Fruit fly (Drosophila melanogaster): ENCODE data around the gene CG18731.

Gene CG18731

dm6 chr3R:29705789-29706303 is 19.0 kb upstream of the CG18731 start (continued):
- TF ChIP-seq bowl (GFP tag; IDR thresholded peaks at IDR 0.05) = no peak
- TF ChIP-seq insv (GFP tag; optimal IDR thresholded peaks at IDR 0.05) = no peak
- no peak for TF ChIP-seq CG14441 (GFP tag; IDR thresholded peaks at IDR 0.05)
- peak; percentile 6 for TF ChIP-seq nmo (GFP tag; optimal IDR thresholded peaks at IDR 0.05)
- TF ChIP-seq CG6272 (GFP tag; IDR thresholded peaks at IDR 0.05) = no peak
- TF ChIP-seq dati (GFP tag; IDR thresholded peaks at IDR 0.05) = no peak
- no peak for TF ChIP-seq Dad (GFP tag; optimal IDR thresholded peaks at IDR 0.05)
- TF ChIP-seq CG31441 (GFP tag; IDR thresholded peaks at IDR 0.05) = peak; percentile 46
- no peak for TF ChIP-seq CG31365 (tag; optimal IDR thresholded peaks at IDR 0.05)
- TF ChIP-seq CG10979 (tag; optimal IDR thresholded peaks at IDR 0.05) = peak; percentile 23
- peak; percentile 36 for TF ChIP-seq CG11504 (tag; optimal IDR thresholded peaks at IDR 0.05)
- TF ChIP-seq abd-A (tag; optimal IDR thresholded peaks at IDR 0.05) = no peak
- no peak for TF ChIP-seq sqz (GFP tag; optimal IDR thresholded peaks at IDR 0.05)
- peak; percentile 5 for TF ChIP-seq CG17359 (tag; optimal IDR thresholded peaks at IDR 0.05)
- no peak for TF ChIP-seq vvl (GFP tag; IDR thresholded peaks at IDR 0.05)
- no peak for TF ChIP-seq NFAT (GFP tag; IDR thresholded peaks at IDR 0.05)
- no peak for TF ChIP-seq CG15011 (GFP tag; optimal IDR thresholded peaks at IDR 0.05)
- no peak for TF ChIP-seq MTF-1 (GFP tag; optimal IDR thresholded peaks at IDR 0.05; ENCODE audit: borderline replicate concordance)
- no peak for TF ChIP-seq Hsf (GFP tag; optimal IDR thresholded peaks at IDR 0.05)
- no peak for TF ChIP-seq CG17568 (GFP tag; optimal IDR thresholded peaks at IDR 0.05)
- TF ChIP-seq chif (GFP tag; optimal IDR thresholded peaks at IDR 0.05) = no peak
- no peak for TF ChIP-seq prd (optimal IDR thresholded peaks at IDR 0.05)
- TF ChIP-seq prd (GFP tag; IDR thresholded peaks at IDR 0.05) = no peak
- peak; percentile 0 for TF ChIP-seq CoRest (tag; optimal IDR thresholded peaks at IDR 0.05)
- TF ChIP-seq CG10959 (GFP tag; IDR thresholded peaks at IDR 0.05) = no peak
- TF ChIP-seq repo (GFP tag; optimal IDR thresholded peaks at IDR 0.05) = no peak
- no peak for TF ChIP-seq salm (tag; optimal IDR thresholded peaks at IDR 0.05)
- TF ChIP-seq sisA (GFP tag; IDR thresholded peaks at IDR 0.05) = peak; percentile 37; the same call in 1 of the 2 replicates
- peak; percentile 65 for TF ChIP-seq dmrt99B (tag; optimal IDR thresholded peaks at IDR 0.05)
- no peak for TF ChIP-seq Six4 (GFP tag; optimal IDR thresholded peaks at IDR 0.05)
- no peak for TF ChIP-seq CG34422 (GFP tag; IDR thresholded peaks at IDR 0.05)
- no peak for TF ChIP-seq CG1603 (tag; optimal IDR thresholded peaks at IDR 0.05)
- no peak for TF ChIP-seq pzg (GFP tag; optimal IDR thresholded peaks at IDR 0.05)
- TF ChIP-seq CG33557 (GFP tag; optimal IDR thresholded peaks at IDR 0.05) = no peak
- TF ChIP-seq hkb (optimal IDR thresholded peaks at IDR 0.05) = no peak
- no peak for TF ChIP-seq hkb (GFP tag; IDR thresholded peaks at IDR 0.05)
- TF ChIP-seq CG2712 (tag; optimal IDR thresholded peaks at IDR 0.05) = peak; percentile 20
- no peak for TF ChIP-seq oc (tag; optimal IDR thresholded peaks at IDR 0.05)
- no peak for TF ChIP-seq ci (GFP tag; IDR thresholded peaks at IDR 0.05)
- no peak for TF ChIP-seq slp2 (GFP tag; optimal IDR thresholded peaks at IDR 0.05)
- no peak for TF ChIP-seq Trl (optimal IDR thresholded peaks at IDR 0.05)
- no peak for TF ChIP-seq Trl (GFP tag; optimal IDR thresholded peaks at IDR 0.05)
- no peak for TF ChIP-seq CG10565 (GFP tag; optimal IDR thresholded peaks at IDR 0.05)
- no peak for TF ChIP-seq CG4730 (GFP tag; IDR thresholded peaks at IDR 0.05)
- TF ChIP-seq NK7.1 (GFP tag; optimal IDR thresholded peaks at IDR 0.05) = no peak
- peak; percentile 52 for TF ChIP-seq gem (tag; optimal IDR thresholded peaks at IDR 0.05)
- TF ChIP-seq CG15696 (tag; optimal IDR thresholded peaks at IDR 0.05) = no peak
- peak; percentile 12 for TF ChIP-seq phol (tag; optimal IDR thresholded peaks at IDR 0.05)
- peak; percentile 55 for TF ChIP-seq Nf-YC (tag; optimal IDR thresholded peaks at IDR 0.05)
- no peak for TF ChIP-seq CkIIα-i1 (GFP tag; IDR thresholded peaks at IDR 0.05)
- no peak for TF ChIP-seq MESR4 (GFP tag; optimal IDR thresholded peaks at IDR 0.05)
- TF ChIP-seq sens (GFP tag) = peak; percentile 25

Data from whole organism, embryonic.